Fruit fly (Drosophila melanogaster): ENCODE data around the gene Sec20.
A peak's percentile ranks its signal among the peaks of the same experiment; 100 is the strongest.

Sec20 gene

dm6 chr3R:5778731-5779593, 45.4 kb downstream of the Sec20 start, which contains the start of gene jagn:
Gene jagn, plus strand, starts transcription at chr3R:5779315.
- TF ChIP-seq CG17801 (GFP tag; optimal IDR thresholded peaks at IDR 0.05; ENCODE audit: partially characterized antibody) = peak; percentile 50

DNA sequence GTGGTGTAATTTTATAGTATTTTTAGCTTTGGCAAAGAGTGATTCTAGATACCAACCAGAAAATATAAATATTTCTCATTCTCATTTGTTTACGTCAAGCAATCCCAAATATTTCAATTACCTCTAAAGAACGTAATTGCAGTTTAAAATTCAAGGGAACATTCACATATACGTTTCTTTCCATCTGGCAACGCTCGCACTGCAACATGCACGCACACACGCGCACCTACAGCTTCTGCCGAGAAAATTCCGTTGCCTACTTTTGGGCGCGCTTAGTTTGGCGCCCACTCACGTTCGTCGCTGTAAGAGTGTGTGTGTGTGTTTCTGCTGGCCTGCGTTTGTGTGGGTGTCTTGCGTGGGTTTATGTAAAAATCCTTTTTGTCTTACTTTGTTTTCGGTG, 51.9 kb downstream of the Sec20 start:
- no peak for TF ChIP-seq CG17801 (GFP tag; optimal IDR thresholded peaks at IDR 0.05; ENCODE audit: partially characterized antibody)
